Worm (Caenorhabditis elegans) whole organism, L3 larva: ENCODE results near the gene nspg-8.
A peak's percentile ranks its signal among the peaks of the same experiment; 100 is the strongest.

ENCODE experiments used
- ZK546.5 ChIP-seq: sonication (generic microtip); optimal IDR thresholded peaks from 2 replicates; lab custom pipeline; 2017; ENCODE audit warnings: missing biosample characterization, missing genetic modification characterization
- ama-1 ChIP-seq: fragments of 150-350 bp; optimal IDR thresholded peaks from 2 replicates; lab custom pipeline; 2018
- ceh-16 ChIP-seq: sonication (generic microtip); optimal IDR thresholded peaks from 2 replicates; lab custom pipeline; 2017; ENCODE audit warnings: missing biosample characterization, missing genetic modification characterization
- ceh-82 ChIP-seq: fragments of 150-350 bp; optimal IDR thresholded peaks from 2 replicates; lab custom pipeline; 2014; ENCODE audit warnings: missing biosample characterization, missing genetic modification characterization
- ceh-9 ChIP-seq: sonication (generic microtip); optimal IDR thresholded peaks from 2 replicates; lab custom pipeline; 2018; ENCODE audit warnings: missing biosample characterization, missing genetic modification characterization
- daf-12 ChIP-seq: fragments of 150-350 bp; optimal IDR thresholded peaks from 2 replicates; lab custom pipeline; 2014; ENCODE audit warnings: missing biosample characterization, missing genetic modification reagents, missing genetic modification characterization
- egl-5 ChIP-seq: fragments of 150-350 bp; optimal IDR thresholded peaks from 2 replicates; lab custom pipeline; 2017; ENCODE audit warnings: missing biosample characterization, missing genetic modification reagents, missing genetic modification characterization, inconsistent platforms
- elt-1 ChIP-seq: fragments of 150-350 bp; optimal IDR thresholded peaks from 2 replicates; lab custom pipeline; 2014; ENCODE audit warnings: missing biosample characterization, missing genetic modification characterization
- elt-2 ChIP-seq: sonication (generic microtip); optimal IDR thresholded peaks from 2 replicates; lab custom pipeline; 2016; ENCODE audit warnings: missing genetic modification reagents, mild to moderate bottlenecking, missing genetic modification characterization, missing compliant biosample characterization
- elt-3 ChIP-seq, 3 experiments: fragments of 150-350 bp in 1 of 3; sonication (generic microtip) in 2 of 3; optimal IDR thresholded peaks; 2 replicates in 2 of 3; 4 replicates in 1 of 3; lab custom pipeline; 2014 to 2017; ENCODE audit warnings: missing biosample characterization in 3 of 3, missing genetic modification characterization in 3 of 3
- fkh-10 ChIP-seq: sonication (generic microtip); optimal IDR thresholded peaks from 2 replicates; lab custom pipeline; 2017; ENCODE audit warnings: missing biosample characterization, missing genetic modification reagents, missing genetic modification characterization
- fkh-2 ChIP-seq: fragments of 150-350 bp; optimal IDR thresholded peaks from 2 replicates; lab custom pipeline; 2014; ENCODE audit warnings: missing biosample characterization, missing genetic modification reagents, missing genetic modification characterization
- jun-1 ChIP-seq: fragments of 150-350 bp; optimal IDR thresholded peaks from 2 replicates; lab custom pipeline; 2014; ENCODE audit warnings: missing biosample characterization, missing genetic modification reagents, missing genetic modification characterization
- lin-39 ChIP-seq: fragments of 150-350 bp; optimal IDR thresholded peaks from 2 replicates; lab custom pipeline; 2018; ENCODE audit warnings: missing biosample characterization, missing genetic modification reagents, missing genetic modification characterization
- lsy-12 ChIP-seq: sonication (generic microtip); optimal IDR thresholded peaks from 2 replicates; lab custom pipeline; 2016; ENCODE audit warnings: mild to moderate bottlenecking, missing genetic modification characterization, missing compliant biosample characterization
- mml-1 ChIP-seq: fragments of 150-350 bp; sonication (generic microtip); optimal IDR thresholded peaks from 3 replicates; lab custom pipeline; 2014; ENCODE audit warnings: missing biosample characterization, missing genetic modification characterization
- nfya-1 ChIP-seq: sonication (generic microtip); optimal IDR thresholded peaks from 2 replicates; lab custom pipeline; 2017; ENCODE audit warnings: missing genetic modification characterization, mild to moderate bottlenecking, missing compliant biosample characterization, antibody characterized with exemption, moderate library complexity; ENCODE audit not compliant: insufficient read depth
- nhr-11 ChIP-seq: fragments of 150-350 bp; optimal IDR thresholded peaks from 2 replicates; lab custom pipeline; 2014; ENCODE audit warnings: missing biosample characterization, missing genetic modification characterization
- nhr-12 ChIP-seq: fragments of 150-350 bp; optimal IDR thresholded peaks from 2 replicates; lab custom pipeline; 2014; ENCODE audit warnings: missing biosample characterization, missing genetic modification characterization
- nhr-23 ChIP-seq: fragments of 150-350 bp; optimal IDR thresholded peaks from 2 replicates; lab custom pipeline; 2014; ENCODE audit warnings: missing biosample characterization, missing genetic modification reagents, missing genetic modification characterization
- nhr-237 ChIP-seq: fragments of 150-350 bp; optimal IDR thresholded peaks from 2 replicates; lab custom pipeline; 2014; ENCODE audit warnings: missing biosample characterization, missing genetic modification characterization
- nhr-25 ChIP-seq: sonication (generic microtip); optimal IDR thresholded peaks from 2 replicates; lab custom pipeline; 2017; ENCODE audit warnings: missing biosample characterization, missing genetic modification characterization
- nhr-43 ChIP-seq: sonication (generic microtip); optimal IDR thresholded peaks from 2 replicates; lab custom pipeline; 2016; ENCODE audit warnings: mild to moderate bottlenecking, missing genetic modification characterization, missing compliant biosample characterization; ENCODE audit not compliant: poor library complexity, severe bottlenecking
- nhr-76 ChIP-seq: fragments of 150-350 bp; sonication (generic microtip); optimal IDR thresholded peaks from 5 replicates; lab custom pipeline; 2014; ENCODE audit warnings: missing biosample characterization, missing genetic modification characterization
- nhr-77 ChIP-seq: fragments of 150-350 bp; optimal IDR thresholded peaks from 2 replicates; lab custom pipeline; 2014; ENCODE audit warnings: missing biosample characterization, missing genetic modification characterization
- pha-4 ChIP-seq: fragments of 150-350 bp; optimal IDR thresholded peaks from 2 replicates; lab custom pipeline; 2014; ENCODE audit warnings: missing biosample characterization, missing genetic modification reagents, missing genetic modification characterization
- pqm-1 ChIP-seq: fragments of 150-350 bp; optimal IDR thresholded peaks from 2 replicates; lab custom pipeline; 2017; ENCODE audit warnings: missing biosample characterization, missing genetic modification characterization, inconsistent platforms
- sea-2 ChIP-seq: fragments of 150-350 bp; sonication (generic microtip); optimal IDR thresholded peaks from 4 replicates; lab custom pipeline; 2014; ENCODE audit warnings: missing biosample characterization, missing genetic modification reagents, missing genetic modification characterization
- tbx-2 ChIP-seq: sonication (generic microtip); optimal IDR thresholded peaks from 2 replicates; lab custom pipeline; 2016; ENCODE audit warnings: mild to moderate bottlenecking, missing genetic modification characterization, missing compliant biosample characterization
- unc-39 ChIP-seq: sonication (generic microtip); optimal IDR thresholded peaks from 4 replicates; lab custom pipeline; 2017; ENCODE audit warnings: missing biosample characterization, missing genetic modification characterization
- unc-62 ChIP-seq: fragments of 150-350 bp; sonication (generic microtip); optimal IDR thresholded peaks from 4 replicates; lab custom pipeline; 2014; ENCODE audit warnings: missing biosample characterization, missing genetic modification reagents, missing genetic modification characterization
- zag-1 ChIP-seq: fragments of 150-350 bp; optimal IDR thresholded peaks from 2 replicates; lab custom pipeline; 2014; ENCODE audit warnings: missing biosample characterization, missing genetic modification characterization
- ztf-11 ChIP-seq: fragments of 150-350 bp; optimal IDR thresholded peaks from 2 replicates; lab custom pipeline; 2014; ENCODE audit warnings: missing biosample characterization, missing genetic modification characterization

Gene nspg-8

ce11 chrIII:1218998-1219397 is 37.1 kb downstream of the nspg-8 start:
- no peak for TF ChIP-seq elt-2
- no peak for TF ChIP-seq nfya-1 (tag; lab: Kevin White, UChicago)
- no peak for TF ChIP-seq jun-1 (tag; lab: Kevin White, UChicago)
- TF ChIP-seq elt-3 (tag; optimal IDR thresholded peaks at IDR 0.05; lab: Kevin White, UChicago): no peak
- no peak for TF ChIP-seq nhr-43 (tag; lab: Kevin White, UChicago)
- TF ChIP-seq ceh-82 (tag; lab: Kevin White, UChicago): no peak
- TF ChIP-seq nhr-12 (tag; lab: Kevin White, UChicago): no peak
- no peak for TF ChIP-seq nhr-23 (tag; lab: Kevin White, UChicago)
- no peak for TF ChIP-seq unc-62 (GFP tag; lab: Kevin White, UChicago)
- no peak for TF ChIP-seq mml-1

- TF ChIP-seq nhr-12 (tag; lab: Kevin White, UChicago): no peak
- TF ChIP-seq pqm-1: peak; percentile 31
- peak; percentile 85 for TF ChIP-seq elt-2
- no peak for TF ChIP-seq zag-1
- TF ChIP-seq fkh-10: no peak
- TF ChIP-seq nhr-77 (tag; lab: Kevin White, UChicago): no peak
- no peak for TF ChIP-seq lin-39 (tag; lab: Kevin White, UChicago)
- TF ChIP-seq pha-4 (tag; lab: Kevin White, UChicago): peak; percentile 44
- no peak for TF ChIP-seq sea-2 (GFP tag; lab: Kevin White, UChicago)
- TF ChIP-seq ceh-9: no peak
- TF ChIP-seq, all 47 proteins: peak for 3
Measured at ce11 chrIII:1220012-1220411, 38.2 kb downstream of the nspg-8 start.

ce11 chrIII:1221995-1222394 is 40.1 kb downstream of the nspg-8 start:
- TF ChIP-seq ceh-16 (tag; lab: Kevin White, UChicago) (no peak), elt-2 (peak; percentile 74)
- TF ChIP-seq, all 47 proteins: peak for 1

- TF ChIP-seq fkh-10 (no peak), nhr-23 (tag; lab: Kevin White, UChicago) (no peak), ama-1 (no peak), lin-39 (tag; lab: Kevin White, UChicago) (no peak), tbx-2 (tag; lab: Kevin White, UChicago) (no peak), daf-12 (tag; lab: Kevin White, UChicago) (no peak), fkh-2 (tag; lab: Kevin White, UChicago) (no peak), nhr-77 (tag; lab: Kevin White, UChicago) (no peak), pqm-1 (peak; percentile 38), elt-1 (tag; lab: Kevin White, UChicago) (no peak), unc-39 (tag; lab: Kevin White, UChicago) (no peak), zag-1 (no peak), jun-1 (tag; lab: Kevin White, UChicago) (peak; percentile 37), nhr-76 (no peak), nfya-1 (tag; lab: Kevin White, UChicago) (no peak), nhr-25 (no peak), nhr-11 (tag; lab: Kevin White, UChicago) (no peak), ZK546.5 (no peak), pha-4 (tag; lab: Kevin White, UChicago) (peak; percentile 92), ceh-16 (tag; lab: Kevin White, UChicago) (no peak), nhr-237 (tag; lab: Kevin White, UChicago) (no peak), egl-5 (tag; lab: Kevin White, UChicago) (no peak), nhr-12 (tag; lab: Kevin White, UChicago) (no peak), elt-2 (peak; percentile 65), ceh-9 (no peak), ztf-11 (tag; lab: Kevin White, UChicago) (no peak)
- TF ChIP-seq, all 47 proteins: peak for 4
Measured at ce11 chrIII:1223319-1224093, 41.6 kb downstream of the nspg-8 start.

- TF ChIP-seq unc-39 (tag; lab: Kevin White, UChicago) (no peak), lsy-12 (tag; lab: Kevin White, UChicago) (no peak), elt-2 (peak; percentile 27), elt-3 (tag; optimal IDR thresholded peaks at IDR 0.05; lab: Kevin White, UChicago) (no peak)
Measured at ce11 chrIII:1225116-1225515, 43.3 kb downstream of the nspg-8 start.
